Fruit fly (Drosophila melanogaster): ENCODE results near the gene CG31674.
A peak's percentile ranks its signal among the peaks of the same experiment; 100 is the strongest.

CG31674 gene

DNA sequence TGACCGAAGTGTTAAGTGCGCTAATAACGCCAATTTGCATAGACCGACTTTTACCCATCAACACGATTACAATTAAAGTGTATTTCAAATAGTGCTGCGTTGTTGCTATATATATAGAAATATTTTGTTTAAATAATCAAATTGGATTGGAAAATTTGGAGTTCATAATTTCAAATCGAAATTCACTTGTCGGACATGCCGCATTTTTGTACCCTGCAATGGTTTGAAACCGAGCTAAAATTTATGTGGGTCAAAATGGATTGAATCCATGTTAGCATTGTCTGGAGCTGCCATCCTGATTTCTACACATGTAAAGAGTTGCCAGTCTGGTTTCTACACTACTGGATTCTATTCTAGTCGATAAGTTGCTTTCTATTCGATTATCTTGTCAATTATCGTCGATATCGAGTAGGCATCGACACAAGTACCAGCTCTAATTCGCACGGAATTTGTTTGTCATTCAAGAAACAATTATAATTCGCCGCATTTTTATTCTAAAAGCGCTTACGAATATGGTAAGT, 43.7 kb upstream of the CG31674 start, which contains the start of gene Pomp (continued):
- TF ChIP-seq CG7987 (GFP tag; optimal IDR thresholded peaks at IDR 0.05) (peak; percentile 80), tin (GFP tag; optimal IDR thresholded peaks at IDR 0.05) (peak; percentile 83), Doc2 (GFP tag; IDR thresholded peaks at IDR 0.05) (no peak; the same call in 1 of the 2 replicates), pfk (GFP tag; optimal IDR thresholded peaks at IDR 0.05) (no peak), CG9876 (GFP tag; optimal IDR thresholded peaks at IDR 0.05) (no peak), CG1647 (GFP tag; optimal IDR thresholded peaks at IDR 0.05) (peak; percentile 67), Aef1 (GFP tag; IDR thresholded peaks at IDR 0.05) (peak; percentile 81), sna (GFP tag; IDR thresholded peaks at IDR 0.05; ENCODE audit: partially characterized antibody) (peak; percentile 47; the same call in 1 of the 2 replicates), luna (GFP tag; optimal IDR thresholded peaks at IDR 0.05) (no peak), H15 (GFP tag; IDR thresholded peaks at IDR 0.05) (peak; percentile 89), klu (GFP tag; IDR thresholded peaks at IDR 0.05) (peak; percentile 80; the same call in 1 of the 2 replicates), da (GFP tag; optimal IDR thresholded peaks at IDR 0.05) (no peak), abd-A (tag; optimal IDR thresholded peaks at IDR 0.05) (no peak), CG11247 (GFP tag; IDR thresholded peaks at IDR 0.05) (peak; percentile 89), Mes4 (GFP tag; optimal IDR thresholded peaks at IDR 0.05) (peak; percentile 29), seq (GFP tag; IDR thresholded peaks at IDR 0.05) (peak; percentile 74), Camta (GFP tag; optimal IDR thresholded peaks at IDR 0.05) (peak; percentile 45), pzg (GFP tag; optimal IDR thresholded peaks at IDR 0.05) (peak; percentile 95), gro (GFP tag; optimal IDR thresholded peaks at IDR 0.05) (peak; percentile 68), CG2120 (GFP tag; optimal IDR thresholded peaks at IDR 0.05) (peak; percentile 87), CG12659 (GFP tag; optimal IDR thresholded peaks at IDR 0.05) (peak; percentile 86), CG1602 (GFP tag; optimal IDR thresholded peaks at IDR 0.05) (peak; percentile 79), pb (GFP tag; optimal IDR thresholded peaks at IDR 0.05) (no peak), D19B (GFP tag; optimal IDR thresholded peaks at IDR 0.05) (peak; percentile 98), kay (GFP tag; optimal IDR thresholded peaks at IDR 0.05) (peak; percentile 70), so (GFP tag; IDR thresholded peaks at IDR 0.05) (peak; percentile 89), peb (GFP tag; IDR thresholded peaks at IDR 0.05) (peak; percentile 79), CG15011 (GFP tag; optimal IDR thresholded peaks at IDR 0.05) (peak; percentile 80), ro (GFP tag; IDR thresholded peaks at IDR 0.05) (peak; percentile 66), esg (GFP tag; conservative IDR thresholded peaks at IDR 0.05) (peak; percentile 88), Ravus (GFP tag; IDR thresholded peaks at IDR 0.05) (peak; percentile 31), scrt (GFP tag; optimal IDR thresholded peaks at IDR 0.05) (peak; percentile 73), CG11695 (GFP tag; IDR thresholded peaks at IDR 0.05) (peak; percentile 88), CG9215 (GFP tag; IDR thresholded peaks at IDR 0.05) (peak; percentile 73), CG10543 (GFP tag; optimal IDR thresholded peaks at IDR 0.05) (peak; percentile 58), Hr78 (GFP tag; optimal IDR thresholded peaks at IDR 0.05) (peak in 1 of 2 experiments; percentile 72), gfzf (GFP tag; optimal IDR thresholded peaks at IDR 0.05) (peak; percentile 47), sr (GFP tag; IDR thresholded peaks at IDR 0.05) (peak; percentile 56; the same call in 2 of the 3 replicates), gcm (GFP tag; optimal IDR thresholded peaks at IDR 0.05) (peak; percentile 86), CG16863 (GFP tag; optimal IDR thresholded peaks at IDR 0.05) (peak; percentile 97), pnt (GFP tag; optimal IDR thresholded peaks at IDR 0.05) (peak; percentile 56), CG3726 (GFP tag; IDR thresholded peaks at IDR 0.05) (peak; percentile 78), CG32772 (GFP tag; IDR thresholded peaks at IDR 0.05) (peak; percentile 76), Xbp1 (GFP tag; optimal IDR thresholded peaks at IDR 0.05) (peak; percentile 87), cato (GFP tag; optimal IDR thresholded peaks at IDR 0.05; ENCODE audit: borderline replicate concordance) (peak; percentile 8), CG1832 (GFP tag; optimal IDR thresholded peaks at IDR 0.05) (no peak), CG3407 (GFP tag; optimal IDR thresholded peaks at IDR 0.05) (peak; percentile 66), CG31224 (GFP tag; IDR thresholded peaks at IDR 0.05) (peak; percentile 79), ara (GFP tag; IDR thresholded peaks at IDR 0.05) (peak; percentile 86), bab2 (GFP tag; optimal IDR thresholded peaks at IDR 0.05) (peak; percentile 64), CG6272 (GFP tag; IDR thresholded peaks at IDR 0.05) (peak; percentile 85)

Measured in whole organism, embryonic.